Fruit fly (Drosophila melanogaster) whole organism, wandering third instar larva: Measurements from ENCODE around the gene Gale.

Experiments
- Dfd ChIP-seq: fragments of >200 bp; optimal IDR thresholded peaks from 2 replicates; lab custom pipeline; 2017; ENCODE audit warnings: missing biosample characterization, missing genetic modification characterization
- GATAd ChIP-seq: sonication (Bioruptor generic); optimal IDR thresholded peaks from 2 replicates; lab custom pipeline; 2016; ENCODE audit warnings: missing biosample characterization, missing genetic modification characterization
- Hr83 ChIP-seq: fragments of 200-300 bp; sonication (Bioruptor generic); optimal IDR thresholded peaks from 2 replicates; lab custom pipeline; 2016; ENCODE audit warnings: missing biosample characterization, mild to moderate bottlenecking, missing genetic modification characterization, moderate library complexity; ENCODE audit not compliant: poor library complexity, severe bottlenecking
- Myc ChIP-seq: fragments of >200 bp; optimal IDR thresholded peaks from 2 replicates; lab custom pipeline; 2017
- OdsH ChIP-seq: fragments of 200-800 bp; sonication (Bioruptor generic); optimal IDR thresholded peaks from 2 replicates; lab custom pipeline; 2016; ENCODE audit warnings: missing biosample characterization, mild to moderate bottlenecking, missing genetic modification characterization
- dl ChIP-seq, 2 experiments: fragments of 175-275, 200-275 bp in 1 of 2; fragments of 200-275 bp in 1 of 2; sonication (Bioruptor generic); optimal IDR thresholded peaks; lab custom pipeline; 2018; ENCODE audit warnings: mild to moderate bottlenecking in 2 of 2, missing biosample characterization in 2 of 2, missing genetic modification characterization in 2 of 2, moderate library complexity in 2 of 2; ENCODE audit not compliant: partially characterized antibody in 2 of 2, insufficient read depth in 1 of 2
- dsf ChIP-seq: sonication (Bioruptor generic); optimal IDR thresholded peaks from 2 replicates; lab custom pipeline; 2016; ENCODE audit warnings: missing biosample characterization, missing genetic modification characterization, borderline replicate concordance
- ey ChIP-seq: fragments of 200-800 bp; sonication (Bioruptor generic); optimal IDR thresholded peaks from 2 replicates; lab custom pipeline; 2016; ENCODE audit warnings: missing biosample characterization, missing genetic modification characterization
- jim ChIP-seq: fragments of 175-275, 200-325 bp; sonication (Bioruptor generic); optimal IDR thresholded peaks from 2 replicates; lab custom pipeline; 2016; ENCODE audit warnings: missing biosample characterization, mild to moderate bottlenecking, missing genetic modification characterization
- lola ChIP-seq: fragments of >200 bp; optimal IDR thresholded peaks from 2 replicates; lab custom pipeline; 2017; ENCODE audit warnings: missing biosample characterization, missing genetic modification characterization
- pan ChIP-seq: fragments of >200 bp; optimal IDR thresholded peaks from 2 replicates; lab custom pipeline; 2017
- sv ChIP-seq: fragments of 200-800 bp; sonication (Bioruptor generic); optimal IDR thresholded peaks from 3 replicates; lab custom pipeline; 2016; ENCODE audit warnings: missing biosample characterization, missing genetic modification characterization
- tai ChIP-seq: sonication (Bioruptor generic); optimal IDR thresholded peaks from 2 replicates; lab custom pipeline; 2016; ENCODE audit warnings: missing biosample characterization, missing genetic modification characterization
- usp ChIP-seq: fragments of >200 bp; optimal IDR thresholded peaks from 2 replicates; lab custom pipeline; 2017; ENCODE audit warnings: missing biosample characterization, missing genetic modification characterization

DNA sequence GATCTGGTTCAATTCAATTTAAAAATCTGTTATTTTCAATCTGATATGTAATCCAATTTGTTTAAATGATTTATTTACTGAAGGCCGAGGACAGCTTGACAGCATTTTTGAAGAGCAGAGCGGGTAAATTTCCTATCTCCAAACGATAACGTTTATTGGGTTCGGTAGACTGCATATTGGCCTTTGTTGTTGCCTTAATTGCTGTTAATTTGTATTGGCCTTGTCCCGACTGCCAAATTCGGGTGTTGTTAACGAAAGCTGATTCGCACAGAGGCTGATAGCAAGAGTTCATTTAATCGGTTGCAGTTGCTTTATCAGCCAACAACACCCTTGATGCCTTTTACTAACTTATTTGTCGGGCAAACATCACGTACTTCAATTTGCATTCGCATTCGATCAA, 47.3 kb upstream of the Gale start:
- TF ChIP-seq OdsH (GFP tag; lab: Kevin White, UChicago) (no peak), pan (lab: Kevin White, UChicago) (no peak), sv (no peak), usp (GFP tag; lab: Kevin White, UChicago) (no peak), lola (GFP tag; lab: Kevin White, UChicago) (no peak), dsf (GFP tag; lab: Kevin White, UChicago) (no peak), GATAd (no peak), tai (GFP tag; lab: Kevin White, UChicago) (no peak), Hr83 (no peak), Myc (lab: Kevin White, UChicago) (no peak), ey (GFP tag; lab: Kevin White, UChicago) (no peak), jim (GFP tag; lab: Kevin White, UChicago) (no peak), Dfd (GFP tag; lab: Kevin White, UChicago) (no peak), dl (GFP tag; optimal IDR thresholded peaks at IDR 0.05; lab: Kevin White, UChicago; ENCODE audit: insufficient read depth in 1 of 2, partially characterized antibody in 2 of 2) (no peak)
